Worm (Caenorhabditis elegans) whole organism, mixed stage, embryonic: ENCODE data around the gene spe-43.

Experiments
- elt-1 ChIP-seq: sonication (generic microtip); optimal IDR thresholded peaks from 2 replicates; lab custom pipeline; 2017; ENCODE audit warnings: missing genetic modification characterization, mild to moderate bottlenecking, missing compliant biosample characterization, antibody characterized with exemption, moderate library complexity, borderline replicate concordance; ENCODE audit not compliant: insufficient read depth
- elt-3 ChIP-seq: fragments of 150-350 bp; optimal IDR thresholded peaks from 2 replicates; lab custom pipeline; 2014; ENCODE audit warnings: missing biosample characterization, missing genetic modification characterization
- lin-13 ChIP-seq: fragments of 150-350 bp; optimal IDR thresholded peaks from 2 replicates; lab custom pipeline; 2014; ENCODE audit warnings: missing biosample characterization, missing genetic modification characterization
- unc-62 ChIP-seq: fragments of 150-350 bp; optimal IDR thresholded peaks from 2 replicates; lab custom pipeline; 2014; ENCODE audit warnings: missing biosample characterization, missing genetic modification reagents, missing genetic modification characterization

DNA sequence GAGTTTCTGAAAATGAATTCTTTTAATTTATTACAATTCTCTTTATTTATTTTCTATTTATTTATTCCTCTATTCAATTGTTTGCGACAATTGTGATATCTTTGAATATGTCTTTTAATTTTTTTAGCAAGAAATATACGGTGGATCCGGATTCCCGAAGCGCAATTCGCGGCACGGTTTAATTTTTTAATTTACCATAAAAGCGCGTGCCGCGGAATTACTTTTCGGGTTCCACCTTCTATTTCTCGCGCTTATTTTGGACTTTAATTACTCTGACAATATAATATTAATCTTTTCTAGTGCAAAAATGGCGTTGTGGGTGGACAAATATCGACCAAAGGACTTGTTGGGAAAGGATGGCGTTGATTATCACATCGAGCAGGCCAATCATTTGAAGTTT lies 46.7 kb downstream of the spe-43 start, which contains the start of gene rfc-3:
- TF ChIP-seq elt-3 (tag; lab: Kevin White, UChicago): no peak
- no peak for TF ChIP-seq elt-1 (tag; lab: Kevin White, UChicago)
- TF ChIP-seq lin-13 (tag; lab: Kevin White, UChicago): no peak
- no peak for TF ChIP-seq unc-62
